Fruit fly (Drosophila melanogaster) whole organism, embryonic: Measurements from ENCODE around the gene frm.

Experiments
- Abd-B ChIP-seq: fragments of 200-800 bp; sonication (Bioruptor generic); optimal IDR thresholded peaks from 2 replicates; lab custom pipeline; 2018; ENCODE audit warnings: missing biosample characterization, mild to moderate bottlenecking, missing genetic modification characterization, moderate library complexity
- Aef1 ChIP-seq: fragments of 200-800 bp; sonication (Bioruptor generic); IDR thresholded peaks from 3 replicates; pipeline ENCODE4 v1.3.6; 2022; ENCODE audit warnings: missing biosample characterization, missing genetic modification characterization
- BtbVII ChIP-seq: fragments of 200-800 bp; sonication (Bioruptor generic); optimal IDR thresholded peaks from 3 replicates; lab custom pipeline; 2017; ENCODE audit warnings: missing biosample characterization, mild to moderate bottlenecking, missing genetic modification characterization
- CG10274 ChIP-seq: fragments of 200-800 bp; sonication (Bioruptor generic); optimal IDR thresholded peaks from 3 replicates; lab custom pipeline; 2017; ENCODE audit warnings: missing biosample characterization, mild to moderate bottlenecking, missing genetic modification characterization
- CG12071 ChIP-seq: fragments of 200-800 bp; sonication (Bioruptor generic); optimal IDR thresholded peaks from 3 replicates; lab custom pipeline; 2018; ENCODE audit warnings: missing biosample characterization, mild to moderate bottlenecking, missing genetic modification characterization
- CG13287 ChIP-seq: fragments of 200-800 bp; sonication (Bioruptor generic); IDR thresholded peaks from 2 replicates; pipeline ENCODE4 v1.3.6; 2022; ENCODE audit warnings: missing biosample characterization, missing genetic modification characterization; ENCODE audit not compliant: partially characterized antibody
- CG15011 ChIP-seq: fragments of 200-800 bp; sonication (Bioruptor generic); optimal IDR thresholded peaks from 3 replicates; lab custom pipeline; 2018; ENCODE audit warnings: missing biosample characterization, mild to moderate bottlenecking, missing genetic modification characterization
- CG15514 ChIP-seq: fragments of 200-800 bp; sonication (Bioruptor generic); optimal IDR thresholded peaks from 3 replicates; lab custom pipeline; 2017; ENCODE audit warnings: missing biosample characterization, missing genetic modification characterization, mild to moderate bottlenecking, moderate library complexity, missing genetic modification reagents
- CG16813 ChIP-seq: fragments of 200-800 bp; sonication (Bioruptor generic); IDR thresholded peaks from 3 replicates; pipeline ENCODE4 v1.3.6; 2022; ENCODE audit warnings: missing biosample characterization, missing genetic modification characterization; ENCODE audit not compliant: partially characterized antibody
- CG2116 ChIP-seq: fragments of 200-800 bp; sonication (Bioruptor generic); optimal IDR thresholded peaks from 3 replicates; lab custom pipeline; 2018; ENCODE audit warnings: missing biosample characterization, mild to moderate bottlenecking, missing genetic modification characterization
- CG31365 ChIP-seq: fragments of 200-800 bp; sonication (Bioruptor generic); optimal IDR thresholded peaks from 2 replicates; lab custom pipeline; 2018; ENCODE audit warnings: missing biosample characterization, mild to moderate bottlenecking, missing genetic modification characterization
- CG33213 ChIP-seq: fragments of 200-800 bp; sonication (Bioruptor generic); optimal IDR thresholded peaks from 3 replicates; lab custom pipeline; 2016; ENCODE audit warnings: missing biosample characterization, missing genetic modification characterization
- CG34376 ChIP-seq: fragments of 200-800 bp; sonication (Bioruptor generic); optimal IDR thresholded peaks from 2 replicates; lab custom pipeline; 2018; ENCODE audit warnings: missing biosample characterization, mild to moderate bottlenecking, missing genetic modification characterization
- CG4820 ChIP-seq: fragments of 200-800 bp; sonication (Bioruptor generic); optimal IDR thresholded peaks from 3 replicates; lab custom pipeline; 2016; ENCODE audit warnings: missing biosample characterization, missing genetic modification characterization
- CG5953 ChIP-seq: fragments of 200-800 bp; sonication (Bioruptor generic); IDR thresholded peaks from 2 replicates; pipeline ENCODE4 v1.3.6; 2022; ENCODE audit warnings: missing biosample characterization, missing genetic modification characterization
- CG6791 ChIP-seq: fragments of 200-800 bp; sonication (Bioruptor generic); IDR thresholded peaks from 3 replicates; pipeline ENCODE4 v1.3.6; 2022; ENCODE audit warnings: missing biosample characterization, missing genetic modification characterization; ENCODE audit not compliant: partially characterized antibody
- CG6813 ChIP-seq: fragments of 200-800 bp; sonication (Bioruptor generic); optimal IDR thresholded peaks from 2 replicates; lab custom pipeline; 2017; ENCODE audit warnings: missing biosample characterization, missing genetic modification characterization, mild to moderate bottlenecking, moderate library complexity, missing genetic modification reagents
- CG7786 ChIP-seq: fragments of 200-800 bp; sonication (Bioruptor generic); optimal IDR thresholded peaks from 2 replicates; lab custom pipeline; 2016; ENCODE audit warnings: missing biosample characterization, missing genetic modification characterization
- CG7963 ChIP-seq: fragments of 200-800 bp; sonication (Bioruptor generic); IDR thresholded peaks from 3 replicates; pipeline ENCODE4 v1.3.6; 2022; ENCODE audit warnings: missing biosample characterization, missing genetic modification characterization; ENCODE audit not compliant: partially characterized antibody
- CG9932 ChIP-seq: fragments of 200-800 bp; sonication (Bioruptor generic); IDR thresholded peaks from 2 replicates; pipeline ENCODE4 v1.3.6; 2022; ENCODE audit warnings: missing biosample characterization, missing genetic modification characterization
- CrebB ChIP-seq: fragments of 200-800 bp; sonication (Bioruptor generic); optimal IDR thresholded peaks from 3 replicates; lab custom pipeline; 2018; ENCODE audit warnings: missing biosample characterization, mild to moderate bottlenecking, missing genetic modification characterization
- D ChIP-seq, 2 experiments: fragments of 200-800 bp in 1 of 2; fragments of >200 bp in 1 of 2; sonication (Bioruptor generic) in 1 of 2; optimal IDR thresholded peaks; 2 replicates in 1 of 2; 3 replicates in 1 of 2; lab custom pipeline; 2017; ENCODE audit warnings: mild to moderate bottlenecking in 1 of 2, missing biosample characterization in 1 of 2, missing genetic modification characterization in 1 of 2, missing genetic modification reagents in 1 of 2
- Fer1 ChIP-seq: fragments of 200-800 bp; sonication (Bioruptor generic); optimal IDR thresholded peaks from 2 replicates; lab custom pipeline; 2017; ENCODE audit warnings: missing biosample characterization, mild to moderate bottlenecking, missing genetic modification characterization
- HmgZ ChIP-seq: fragments of 200-800 bp; sonication (Bioruptor generic); optimal IDR thresholded peaks from 2 replicates; lab custom pipeline; 2018; ENCODE audit warnings: missing biosample characterization, mild to moderate bottlenecking, missing genetic modification characterization
- Jarid2 ChIP-seq: fragments of 200-800 bp; sonication (Bioruptor generic); optimal IDR thresholded peaks from 3 replicates; lab custom pipeline; 2017; ENCODE audit warnings: mild to moderate bottlenecking, missing biosample characterization, missing genetic modification reagents, missing genetic modification characterization
- MBD-R2 ChIP-seq: fragments of 200-800 bp; sonication (Bioruptor generic); IDR thresholded peaks from 2 replicates; pipeline ENCODE4 v1.3.6; 2022; ENCODE audit warnings: missing biosample characterization, missing genetic modification characterization
- Med ChIP-seq: fragments of 200-800 bp; sonication (Bioruptor generic); peaks from one replicate; lab custom pipeline; 2016; ENCODE audit warnings: missing biosample characterization, missing genetic modification characterization, mild to moderate bottlenecking, inconsistent platforms, moderate library complexity
- Sox100B ChIP-seq: fragments of 200-800 bp; sonication (Bioruptor generic); optimal IDR thresholded peaks from 3 replicates; lab custom pipeline; 2018; ENCODE audit warnings: missing biosample characterization, mild to moderate bottlenecking, missing genetic modification characterization
- Spps ChIP-seq: fragments of 200-800 bp; sonication (Bioruptor generic); optimal IDR thresholded peaks from 2 replicates; lab custom pipeline; 2018; ENCODE audit warnings: missing biosample characterization, mild to moderate bottlenecking, missing genetic modification characterization
- Sry-β ChIP-seq: fragments of 200-800 bp; sonication (Bioruptor generic); optimal IDR thresholded peaks from 2 replicates; lab custom pipeline; 2018; ENCODE audit warnings: missing biosample characterization, mild to moderate bottlenecking, missing genetic modification characterization, moderate library complexity
- al ChIP-seq: fragments of 200-800 bp; sonication (Bioruptor generic); IDR thresholded peaks from 2 replicates; pipeline ENCODE4 v1.3.6; 2022; ENCODE audit warnings: missing biosample characterization, missing genetic modification characterization
- bbx ChIP-seq: fragments of 200-800 bp; sonication (Bioruptor generic); IDR thresholded peaks from 2 replicates; pipeline ENCODE4 v1.3.6; 2022; ENCODE audit warnings: missing biosample characterization, missing genetic modification characterization; ENCODE audit not compliant: partially characterized antibody
- cato ChIP-seq: fragments of 200-800 bp; sonication (Bioruptor generic); optimal IDR thresholded peaks from 2 replicates; lab custom pipeline; 2016; ENCODE audit warnings: missing biosample characterization, missing genetic modification characterization, borderline replicate concordance
- corto ChIP-seq: fragments of 200-800 bp; sonication (Bioruptor generic); optimal IDR thresholded peaks from 2 replicates; lab custom pipeline; 2016; ENCODE audit warnings: missing biosample characterization, mild to moderate bottlenecking, missing genetic modification characterization, moderate library complexity
- dm ChIP-seq: fragments of 200-800 bp; sonication (Bioruptor generic); optimal IDR thresholded peaks from 3 replicates; lab custom pipeline; 2016; ENCODE audit warnings: missing biosample characterization, missing genetic modification characterization
- en ChIP-seq: fragments of 200-800 bp; sonication (Bioruptor generic); optimal IDR thresholded peaks from 2 replicates; lab custom pipeline; 2016; ENCODE audit warnings: missing biosample characterization, missing genetic modification characterization
- h ChIP-seq: fragments of >200 bp; optimal IDR thresholded peaks from 2 replicates; lab custom pipeline; 2017
- ken ChIP-seq: fragments of 200-800 bp; sonication (Bioruptor generic); IDR thresholded peaks from 3 replicates; pipeline ENCODE4 v1.3.6; 2022; ENCODE audit warnings: missing biosample characterization, missing genetic modification characterization
- mld ChIP-seq: fragments of 200-800 bp; sonication (Bioruptor generic); IDR thresholded peaks from 3 replicates; pipeline ENCODE4 v1.3.6; 2022; ENCODE audit warnings: missing biosample characterization, missing genetic modification characterization; ENCODE audit not compliant: partially characterized antibody
- nerfin-2 ChIP-seq: fragments of 200-800 bp; sonication (Bioruptor generic); IDR thresholded peaks from 2 replicates; pipeline ENCODE4 v1.3.6; 2022; ENCODE audit warnings: missing biosample characterization, missing genetic modification characterization; ENCODE audit not compliant: partially characterized antibody
- pb ChIP-seq: fragments of 200-800 bp; sonication (Bioruptor generic); optimal IDR thresholded peaks from 3 replicates; lab custom pipeline; 2016; ENCODE audit warnings: missing biosample characterization, missing genetic modification characterization
- pita ChIP-seq: fragments of 200-800 bp; sonication (Bioruptor generic); optimal IDR thresholded peaks from 2 replicates; lab custom pipeline; 2017; ENCODE audit warnings: missing biosample characterization, mild to moderate bottlenecking, missing genetic modification characterization
- prd ChIP-seq, 3 experiments: fragments of >200 bp in 2 of 3; fragments of 200-800 bp in 1 of 3; sonication (Bioruptor generic) in 1 of 3; optimal IDR thresholded peaks in 2 of 3; IDR thresholded peaks in 1 of 3; 2 replicates in 2 of 3; 3 replicates in 1 of 3; pipeline versions ENCODE4 v1.3.6 to Lab custom; 2017 to 2022; ENCODE audit warnings: missing biosample characterization in 1 of 3, missing genetic modification characterization in 1 of 3
- pzg ChIP-seq: fragments of 200-800 bp; sonication (Bioruptor generic); optimal IDR thresholded peaks from 3 replicates; lab custom pipeline; 2018; ENCODE audit warnings: missing biosample characterization, mild to moderate bottlenecking, missing genetic modification characterization, moderate library complexity
- repo ChIP-seq: fragments of 200-800 bp; sonication (Bioruptor generic); optimal IDR thresholded peaks from 2 replicates; lab custom pipeline; 2016; ENCODE audit warnings: missing biosample characterization, missing genetic modification characterization
- sisA ChIP-seq: fragments of 200-800 bp; sonication (Bioruptor generic); IDR thresholded peaks from 2 replicates; pipeline ENCODE4 v1.3.6; 2022; ENCODE audit warnings: missing biosample characterization, missing genetic modification characterization
- trem ChIP-seq: fragments of 200-800 bp; optimal IDR thresholded peaks from 3 replicates; lab custom pipeline; 2019; ENCODE audit warnings: missing biosample characterization, mild to moderate bottlenecking, missing genetic modification characterization, moderate library complexity
- tx ChIP-seq: fragments of 200-800 bp; sonication (Bioruptor generic); optimal IDR thresholded peaks from 2 replicates; lab custom pipeline; 2016; ENCODE audit warnings: missing biosample characterization, missing genetic modification characterization

Gene frm

dm6 chr3L:5565051-5565688, 14.2 kb upstream of the frm start, which contains the start of gene bc10 (continued):
- TF ChIP-seq CG5953 (GFP tag; lab: Robert Waterston, UW) (no peak), Jarid2 (GFP tag; lab: Kevin White, UChicago) (no peak), CG2116 (GFP tag; lab: Kevin White, UChicago) (peak; percentile 61), CG6791 (GFP tag; lab: Robert Waterston, UW) (peak; percentile 87), MBD-R2 (GFP tag; lab: Robert Waterston, UW) (peak; percentile 65), pita (no peak), sisA (GFP tag; lab: Robert Waterston, UW) (no peak), CG15011 (GFP tag; lab: Kevin White, UChicago) (no peak), cato (GFP tag; lab: Kevin White, UChicago) (no peak), HmgZ (peak; percentile 55), Sox100B (GFP tag; lab: Kevin White, UChicago) (no peak), prd (optimal IDR thresholded peaks at IDR 0.05; lab: Kevin White, UChicago) (no peak), prd (GFP tag; IDR thresholded peaks at IDR 0.05; lab: Robert Waterston, UW) (no peak), bbx (GFP tag; lab: Robert Waterston, UW) (peak; percentile 89), BtbVII (no peak), corto (no peak), CG15514 (GFP tag; lab: Kevin White, UChicago) (peak; percentile 100), Fer1 (GFP tag; lab: Kevin White, UChicago) (peak; percentile 12), en (no peak), h (lab: Kevin White, UChicago) (no peak), mld (GFP tag; lab: Robert Waterston, UW) (peak; percentile 63; the same call in 2 of the 3 replicates), pb (GFP tag; lab: Kevin White, UChicago) (no peak), CG31365 (no peak), pzg (GFP tag; lab: Kevin White, UChicago) (peak; percentile 85), al (GFP tag; lab: Robert Waterston, UW) (no peak), CG12071 (GFP tag; lab: Kevin White, UChicago) (no peak), Spps (tag; lab: Kevin White, UChicago) (no peak), CG16813 (GFP tag; lab: Robert Waterston, UW) (peak; percentile 82), repo (GFP tag; lab: Kevin White, UChicago) (no peak), Sry-β (GFP tag; lab: Kevin White, UChicago) (no peak), dm (no peak), CG7963 (GFP tag; lab: Robert Waterston, UW) (peak; percentile 42; the same call in 2 of the 3 replicates), ken (GFP tag; lab: Robert Waterston, UW) (no peak), CG10274 (no peak), CG6813 (no peak), nerfin-2 (peak; percentile 77), CG34376 (no peak), CG13287 (GFP tag; lab: Robert Waterston, UW) (peak; percentile 92), Abd-B (GFP tag; lab: Kevin White, UChicago) (no peak), CG4820 (GFP tag; lab: Kevin White, UChicago) (no peak), CG33213 (GFP tag; lab: Kevin White, UChicago) (no peak), CG7786 (no peak), D (optimal IDR thresholded peaks at IDR 0.05; lab: Kevin White, UChicago) (peak; percentile 32), D (GFP tag; optimal IDR thresholded peaks at IDR 0.05; lab: Kevin White, UChicago) (no peak), trem (tag; lab: Kevin White, UChicago) (peak; percentile 47), CG9932 (GFP tag; lab: Robert Waterston, UW) (no peak), Med (GFP tag; lab: Kevin White, UChicago) (no peak), tx (GFP tag; lab: Kevin White, UChicago) (no peak), Aef1 (GFP tag; lab: Robert Waterston, UW) (no peak), CrebB (no peak)
